Worm (Caenorhabditis elegans) whole organism, L1 larva: Measurements from ENCODE around the gene C26F1.3.

Source experiments
- C16A3.4 ChIP-seq: fragments of 150-350 bp; optimal IDR thresholded peaks from 2 replicates; lab custom pipeline; 2014; ENCODE audit warnings: missing biosample characterization, missing genetic modification characterization
- C34B4.2 ChIP-seq: sonication (generic microtip); optimal IDR thresholded peaks from 2 replicates; lab custom pipeline; 2017; ENCODE audit warnings: mild to moderate bottlenecking, missing genetic modification characterization, missing compliant biosample characterization
- Y116A8C.19 ChIP-seq: sonication (generic microtip); optimal IDR thresholded peaks from 2 replicates; lab custom pipeline; 2016; ENCODE audit warnings: missing compliant biosample characterization, missing genetic modification characterization, borderline replicate concordance
- aly-2 ChIP-seq: fragments of 150-350 bp; optimal IDR thresholded peaks from 2 replicates; lab custom pipeline; 2014; ENCODE audit warnings: missing biosample characterization, missing genetic modification characterization
- ama-1 ChIP-seq: fragments of 150-350 bp; optimal IDR thresholded peaks from 2 replicates; lab custom pipeline; 2014
- ceh-82 ChIP-seq, 3 experiments: fragments of 150-350 bp in 1 of 3; sonication (generic microtip) in 2 of 3; optimal IDR thresholded peaks; 2 replicates each; lab custom pipeline; 2014 to 2017; ENCODE audit warnings: missing biosample characterization in 3 of 3, missing genetic modification characterization in 3 of 3
- ceh-90 ChIP-seq: sonication (generic microtip); optimal IDR thresholded peaks from 2 replicates; lab custom pipeline; 2016; ENCODE audit warnings: missing genetic modification characterization, missing compliant biosample characterization
- dpl-1 ChIP-seq, 3 experiments: fragments of 150-350 bp in 2 of 3; sonication (generic microtip) in 1 of 3; optimal IDR thresholded peaks; 2 replicates each; lab custom pipeline; 2014 to 2017; ENCODE audit warnings: missing biosample characterization in 3 of 3, missing genetic modification characterization in 3 of 3, missing genetic modification reagents in 3 of 3
- dsc-1 ChIP-seq: sonication (generic microtip); optimal IDR thresholded peaks from 2 replicates; lab custom pipeline; 2016; ENCODE audit warnings: mild to moderate bottlenecking, missing genetic modification characterization, missing compliant biosample characterization
- egl-13 ChIP-seq: sonication (generic microtip); optimal IDR thresholded peaks from 2 replicates; lab custom pipeline; 2016; ENCODE audit warnings: missing genotype, missing genetic modification reagents, missing genetic modification characterization, missing compliant biosample characterization
- egl-27 ChIP-seq, 2 experiments: fragments of 150-350 bp in 1 of 2; sonication (generic microtip); optimal IDR thresholded peaks; 3 replicates each; lab custom pipeline; 2017 to 2018; ENCODE audit warnings: missing biosample characterization in 2 of 2, missing genetic modification characterization in 2 of 2, missing genetic modification reagents in 2 of 2
- elt-3 ChIP-seq, 6 experiments: fragments of 150-350 bp in 1 of 6; sonication (generic microtip); optimal IDR thresholded peaks; 2 replicates each; lab custom pipeline; 2017 to 2018; ENCODE audit warnings: missing biosample characterization in 6 of 6, missing genetic modification characterization in 6 of 6, inconsistent platforms in 1 of 6
- fkh-4 ChIP-seq: sonication (generic microtip); optimal IDR thresholded peaks from 2 replicates; lab custom pipeline; 2016; ENCODE audit warnings: missing compliant biosample characterization, missing genetic modification characterization, borderline replicate concordance
- fos-1 ChIP-seq: fragments of 150-350 bp; optimal IDR thresholded peaks from 2 replicates; lab custom pipeline; 2014; ENCODE audit warnings: missing biosample characterization, missing genetic modification characterization
- hlh-17 ChIP-seq: fragments of 200-800 bp; sonication (Bioruptor generic); optimal IDR thresholded peaks from 2 replicates; lab custom pipeline; 2018; ENCODE audit warnings: missing genetic modification characterization, mild to moderate bottlenecking, missing compliant biosample characterization, moderate library complexity, borderline replicate concordance
- hlh-4 ChIP-seq: sonication (generic microtip); optimal IDR thresholded peaks from 2 replicates; lab custom pipeline; 2016; ENCODE audit warnings: mild to moderate bottlenecking, missing genetic modification characterization, missing compliant biosample characterization
- hpl-2 ChIP-seq: fragments of 150-350 bp; optimal IDR thresholded peaks from 2 replicates; lab custom pipeline; 2014; ENCODE audit warnings: missing biosample characterization, missing genetic modification reagents, missing genetic modification characterization
- irx-1 ChIP-seq: sonication (generic microtip); optimal IDR thresholded peaks from 2 replicates; lab custom pipeline; 2016; ENCODE audit warnings: missing genetic modification characterization, missing compliant biosample characterization
- isw-1 ChIP-seq: fragments of 200-800 bp; sonication (Bioruptor generic); IDR thresholded peaks from 2 replicates; pipeline ENCODE4 v1.3.6; 2022; ENCODE audit warnings: missing genetic modification characterization, missing compliant biosample characterization
- lin-13 ChIP-seq: fragments of 150-350 bp; optimal IDR thresholded peaks from 2 replicates; lab custom pipeline; 2014; ENCODE audit warnings: missing biosample characterization, missing genetic modification reagents, missing genetic modification characterization
- lin-35 ChIP-seq, 2 experiments: fragments of 150-350 bp; optimal IDR thresholded peaks; 2 replicates each; lab custom pipeline; 2014; ENCODE audit warnings: missing biosample characterization in 2 of 2, missing genetic modification characterization in 2 of 2, missing genetic modification reagents in 2 of 2
- lin-39 ChIP-seq: fragments of 150-350 bp; optimal IDR thresholded peaks from 2 replicates; lab custom pipeline; 2014; ENCODE audit warnings: missing biosample characterization, missing genetic modification reagents, missing genetic modification characterization
- lir-3 ChIP-seq: sonication (generic microtip); optimal IDR thresholded peaks from 2 replicates; lab custom pipeline; 2016; ENCODE audit warnings: mild to moderate bottlenecking, missing genetic modification characterization, moderate library complexity, missing compliant biosample characterization; ENCODE audit not compliant: poor library complexity
- lsy-2 ChIP-seq, 2 experiments: fragments of 150-350 bp; optimal IDR thresholded peaks; 2 replicates each; lab custom pipeline; 2014; ENCODE audit warnings: missing biosample characterization in 2 of 2, missing genetic modification characterization in 2 of 2
- mab-9 ChIP-seq: fragments of 200-800 bp; sonication (Bioruptor generic); IDR thresholded peaks from 2 replicates; pipeline ENCODE4 v1.3.6; 2022; ENCODE audit warnings: missing genetic modification reagents, missing genetic modification characterization, missing compliant biosample characterization
- mdl-1 ChIP-seq, 2 experiments: fragments of 150-350 bp; optimal IDR thresholded peaks; 2 replicates each; lab custom pipeline; 2014 to 2017; ENCODE audit warnings: missing biosample characterization in 2 of 2, missing genetic modification characterization in 2 of 2, inconsistent platforms in 1 of 2
- mep-1 ChIP-seq: fragments of 150-350 bp; optimal IDR thresholded peaks from 2 replicates; lab custom pipeline; 2014; ENCODE audit warnings: missing biosample characterization, missing genetic modification characterization
- nhr-11 ChIP-seq: fragments of 150-350 bp; optimal IDR thresholded peaks from 2 replicates; lab custom pipeline; 2014; ENCODE audit warnings: missing biosample characterization, missing genetic modification characterization
- nhr-19 ChIP-seq: fragments of 200-800 bp; sonication (Bioruptor generic); conservative IDR thresholded peaks from 2 replicates; pipeline ENCODE4 v1.3.6; 2022; ENCODE audit warnings: missing genetic modification characterization, missing compliant biosample characterization
- nhr-20 ChIP-seq: sonication (generic microtip); optimal IDR thresholded peaks from 2 replicates; lab custom pipeline; 2016; ENCODE audit warnings: mild to moderate bottlenecking, missing genetic modification characterization, missing compliant biosample characterization
- nhr-237 ChIP-seq: fragments of 150-350 bp; optimal IDR thresholded peaks from 2 replicates; lab custom pipeline; 2014; ENCODE audit warnings: missing biosample characterization, missing genetic modification characterization
- nhr-28 ChIP-seq: fragments of 150-350 bp; optimal IDR thresholded peaks from 2 replicates; lab custom pipeline; 2014; ENCODE audit warnings: missing biosample characterization, missing genetic modification characterization
- nhr-47 ChIP-seq: sonication (generic microtip); optimal IDR thresholded peaks from 2 replicates; lab custom pipeline; 2016; ENCODE audit warnings: mild to moderate bottlenecking, missing genetic modification characterization, moderate library complexity, missing compliant biosample characterization
- nhr-71 ChIP-seq: sonication (generic microtip); optimal IDR thresholded peaks from 2 replicates; lab custom pipeline; 2016; ENCODE audit warnings: mild to moderate bottlenecking, missing genetic modification characterization, moderate library complexity, missing compliant biosample characterization
- nhr-85 ChIP-seq: sonication (generic microtip); peaks from one replicate; lab custom pipeline; 2016; ENCODE audit warnings: missing genetic modification characterization, inconsistent platforms, missing compliant biosample characterization
- pax-3 ChIP-seq: fragments of 200-800 bp; sonication (Bioruptor generic); optimal IDR thresholded peaks from 2 replicates; lab custom pipeline; 2018; ENCODE audit warnings: mild to moderate bottlenecking, missing genetic modification characterization, moderate library complexity, missing compliant biosample characterization
- snu-23 ChIP-seq: sonication (generic microtip); optimal IDR thresholded peaks from 2 replicates; lab custom pipeline; 2016; ENCODE audit warnings: missing genetic modification characterization, missing compliant biosample characterization
- sup-37 ChIP-seq: fragments of 200-800 bp; sonication (Bioruptor generic); optimal IDR thresholded peaks from 2 replicates; lab custom pipeline; 2018; ENCODE audit warnings: mild to moderate bottlenecking, missing genetic modification characterization, missing compliant biosample characterization
- swsn-7 ChIP-seq: sonication (generic microtip); optimal IDR thresholded peaks from 2 replicates; lab custom pipeline; 2016; ENCODE audit warnings: missing genetic modification characterization, missing compliant biosample characterization
- tbx-2 ChIP-seq: sonication (generic microtip); optimal IDR thresholded peaks from 2 replicates; lab custom pipeline; 2016; ENCODE audit warnings: missing genetic modification characterization, missing compliant biosample characterization
- unc-130 ChIP-seq: fragments of 150-350 bp; optimal IDR thresholded peaks from 2 replicates; lab custom pipeline; 2017; ENCODE audit warnings: missing biosample characterization, missing genetic modification characterization, inconsistent platforms
- unc-30 ChIP-seq: sonication (generic microtip); optimal IDR thresholded peaks from 2 replicates; lab custom pipeline; 2017; ENCODE audit warnings: missing biosample characterization, missing genetic modification characterization
- unc-86 ChIP-seq: sonication (generic microtip); optimal IDR thresholded peaks from 2 replicates; lab custom pipeline; 2016; ENCODE audit warnings: missing genetic modification characterization, missing compliant biosample characterization
- vab-15 ChIP-seq: sonication (generic microtip); optimal IDR thresholded peaks from 2 replicates; lab custom pipeline; 2017; ENCODE audit warnings: missing genotype, mild to moderate bottlenecking, missing genetic modification characterization, missing compliant biosample characterization
- xbp-1 ChIP-seq: sonication (generic microtip); optimal IDR thresholded peaks from 2 replicates; lab custom pipeline; 2016; ENCODE audit warnings: missing genetic modification characterization, missing compliant biosample characterization
- ztf-4 ChIP-seq: fragments of 150-350 bp; optimal IDR thresholded peaks from 2 replicates; lab custom pipeline; 2014; ENCODE audit warnings: missing biosample characterization, missing genetic modification characterization

C26F1.3 gene

ce11 chrV:7730488-7730887 is 46.6 kb upstream of the C26F1.3 start (continued):
- TF ChIP-seq C16A3.4 (peak; percentile 54), hpl-2 (peak; percentile 55), nhr-71 (peak; percentile 71), irx-1 (tag; lab: Kevin White, UChicago) (peak; percentile 14), unc-86 (tag; lab: Kevin White, UChicago) (peak; percentile 21), dsc-1 (tag; lab: Kevin White, UChicago) (peak; percentile 53), egl-27 (tag; optimal IDR thresholded peaks at IDR 0.05; lab: Kevin White, UChicago) (no peak), snu-23 (GFP tag; lab: Kevin White, UChicago) (peak; percentile 79), lsy-2 (tag; optimal IDR thresholded peaks at IDR 0.05; lab: Kevin White, UChicago) (peak; percentile 26 to 66), tbx-2 (tag; lab: Kevin White, UChicago) (peak; percentile 32), swsn-7 (tag; lab: Kevin White, UChicago) (peak; percentile 56), elt-3 (tag; optimal IDR thresholded peaks at IDR 0.05; lab: Kevin White, UChicago) (peak in 2 of 6 experiments; percentile 2 to 48), unc-130 (tag; lab: Kevin White, UChicago) (peak; percentile 13), lir-3 (tag; lab: Kevin White, UChicago) (peak; percentile 48), lin-13 (GFP tag; lab: Kevin White, UChicago) (peak; percentile 42), nhr-20 (tag; lab: Kevin White, UChicago) (peak; percentile 67), lin-35 (GFP tag; optimal IDR thresholded peaks at IDR 0.05; lab: Kevin White, UChicago) (peak; percentile 46 to 82)

- TF ChIP-seq ama-1: peak; percentile 52
- no peak for TF ChIP-seq unc-30
Observed at ce11 chrV:7733240-7733765, 43.8 kb upstream of the C26F1.3 start.

- TF ChIP-seq ama-1 (no peak), isw-1 (GFP tag; lab: Robert Waterston, UW) (peak; percentile 56), hlh-17 (no peak), mep-1 (tag; lab: Kevin White, UChicago) (no peak), nhr-71 (peak; percentile 78), irx-1 (tag; lab: Kevin White, UChicago) (peak; percentile 26), C34B4.2 (tag; lab: Kevin White, UChicago) (no peak), Y116A8C.19 (tag; lab: Kevin White, UChicago) (no peak), snu-23 (GFP tag; lab: Kevin White, UChicago) (peak; percentile 74), C16A3.4 (peak; percentile 64), egl-13 (no peak), nhr-11 (tag; lab: Kevin White, UChicago) (peak; percentile 4), unc-86 (tag; lab: Kevin White, UChicago) (peak; percentile 58), ztf-4 (tag; lab: Kevin White, UChicago) (no peak), lir-3 (tag; lab: Kevin White, UChicago) (peak; percentile 18), nhr-47 (tag; lab: Kevin White, UChicago) (peak; percentile 68), ceh-90 (tag; lab: Kevin White, UChicago) (no peak), tbx-2 (tag; lab: Kevin White, UChicago) (peak; percentile 65), hpl-2 (no peak), dpl-1 (GFP tag; optimal IDR thresholded peaks at IDR 0.05; lab: Kevin White, UChicago) (peak; percentile 92 to 95 (median 93)), nhr-20 (tag; lab: Kevin White, UChicago) (peak; percentile 57), lin-39 (no peak), aly-2 (tag; lab: Kevin White, UChicago) (peak; percentile 2), sup-37 (no peak), nhr-19 (GFP tag; lab: Robert Waterston, UW) (peak; percentile 42), fkh-4 (tag; lab: Kevin White, UChicago) (no peak), xbp-1 (peak; percentile 70), nhr-237 (no peak), vab-15 (tag; lab: Kevin White, UChicago) (no peak), lsy-2 (tag; optimal IDR thresholded peaks at IDR 0.05; lab: Kevin White, UChicago) (peak; percentile 53 to 85), mab-9 (GFP tag; lab: Robert Waterston, UW) (no peak), nhr-85 (tag; lab: Kevin White, UChicago) (peak; percentile 80), unc-30 (no peak), fos-1 (peak; percentile 58), unc-130 (tag; lab: Kevin White, UChicago) (peak; percentile 13), mdl-1 (tag; optimal IDR thresholded peaks at IDR 0.05; lab: Kevin White, UChicago) (peak in 1 of 2 experiments; percentile 67), pax-3 (tag; lab: Kevin White, UChicago) (no peak), nhr-28 (tag; lab: Kevin White, UChicago) (no peak), hlh-4 (tag; lab: Kevin White, UChicago) (no peak), ceh-82 (tag; optimal IDR thresholded peaks at IDR 0.05; lab: Kevin White, UChicago) (peak; percentile 35 to 85 (median 62))
Observed at ce11 chrV:7734909-7735308, 42.2 kb upstream of the C26F1.3 start, which contains the start of gene clic-1. clic-1 (minus strand) TSS chrV:7734911.
